Fruit fly (Drosophila melanogaster): Measurements from ENCODE around the gene CG32365.

CG32365 gene

DNA sequence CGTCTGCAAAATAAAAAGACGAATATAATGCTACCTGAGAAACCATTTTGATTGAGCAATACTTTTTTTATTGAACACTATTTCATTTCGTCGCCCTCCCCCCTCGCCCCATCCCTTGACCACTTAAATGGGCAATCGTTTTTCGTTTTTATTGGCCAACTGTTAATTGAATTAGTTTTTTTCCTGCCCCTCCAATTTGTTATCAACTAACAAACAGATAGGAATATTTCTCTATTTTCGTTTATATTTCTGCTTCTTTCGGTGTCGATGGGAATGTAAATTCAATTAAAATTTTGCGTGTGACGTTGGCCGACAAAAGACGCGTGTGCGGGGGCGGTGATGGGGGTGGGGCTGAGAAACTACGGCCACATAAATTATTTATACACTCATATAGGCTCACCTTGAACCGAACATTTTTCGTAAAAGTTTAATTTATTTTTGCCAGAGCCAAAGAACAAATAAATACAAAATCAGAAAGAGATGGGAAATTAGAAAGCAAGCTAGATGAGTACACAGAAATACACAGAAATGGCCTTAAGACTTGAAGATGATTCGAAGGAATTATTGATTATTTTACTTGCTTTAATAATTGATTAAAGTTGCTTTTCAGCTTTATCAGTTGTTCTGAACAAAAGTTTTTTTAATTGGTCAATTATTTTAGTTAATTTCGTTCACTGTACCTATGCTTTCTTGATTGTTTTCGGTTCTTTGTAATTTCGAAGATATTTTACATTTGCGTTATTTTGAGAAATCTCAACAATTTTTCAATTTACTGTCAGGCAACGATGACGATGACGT lies 8.0 kb upstream of the CG32365 start (continued):
- TF ChIP-seq PHDP (tag; optimal IDR thresholded peaks at IDR 0.05) (peak; percentile 52), dmrt11E (tag; optimal IDR thresholded peaks at IDR 0.05) (peak; percentile 25), ase (GFP tag; IDR thresholded peaks at IDR 0.05) (peak; percentile 63; the same call in 1 of the 3 replicates), Poxn (GFP tag; IDR thresholded peaks at IDR 0.05) (0 out of 2 replicates have a peak, but pooled peaks have one; percentile 24), gem (tag; optimal IDR thresholded peaks at IDR 0.05) (peak; percentile 82), CG17829 (tag; optimal IDR thresholded peaks at IDR 0.05) (peak; percentile 45), abd-A (tag; optimal IDR thresholded peaks at IDR 0.05) (peak; percentile 80), Oli (tag; optimal IDR thresholded peaks at IDR 0.05) (peak; percentile 45), gro (GFP tag; optimal IDR thresholded peaks at IDR 0.05) (peak; percentile 34), CG1792 (GFP tag; optimal IDR thresholded peaks at IDR 0.05) (no peak), CG3847 (GFP tag; IDR thresholded peaks at IDR 0.05) (peak; percentile 72), pfk (GFP tag; optimal IDR thresholded peaks at IDR 0.05) (no peak), Oaz (GFP tag; IDR thresholded peaks at IDR 0.05) (peak; percentile 51; the same call in 1 of the 2 replicates), CG10431 (GFP tag; optimal IDR thresholded peaks at IDR 0.05) (no peak), tin (GFP tag; optimal IDR thresholded peaks at IDR 0.05) (no peak), eyg (GFP tag; optimal IDR thresholded peaks at IDR 0.05) (no peak), CrebB (tag; optimal IDR thresholded peaks at IDR 0.05) (peak; percentile 1), sens-2 (GFP tag; IDR thresholded peaks at IDR 0.05) (peak; percentile 8; the same call in 1 of the 2 replicates), CG2199 (GFP tag; IDR thresholded peaks at IDR 0.05) (no peak), gt (GFP tag; IDR thresholded peaks at IDR 0.05) (no peak), H15 (GFP tag; IDR thresholded peaks at IDR 0.05) (no peak), Stat92E (GFP tag; optimal IDR thresholded peaks at IDR 0.05) (no peak), CG6689 (GFP tag; IDR thresholded peaks at IDR 0.05) (peak; percentile 73), sc (optimal IDR thresholded peaks at IDR 0.05) (no peak), sc (GFP tag; optimal IDR thresholded peaks at IDR 0.05) (no peak), CG14965 (GFP tag; optimal IDR thresholded peaks at IDR 0.05; ENCODE audit: borderline replicate concordance) (no peak), Lim3 (GFP tag; IDR thresholded peaks at IDR 0.05) (peak; percentile 47; the same call in 1 of the 2 replicates), CG1647 (GFP tag; optimal IDR thresholded peaks at IDR 0.05) (no peak), lmd (GFP tag; IDR thresholded peaks at IDR 0.05) (peak; percentile 75), slp2 (GFP tag; optimal IDR thresholded peaks at IDR 0.05) (peak; percentile 60), HLH54F (GFP tag; optimal IDR thresholded peaks at IDR 0.05) (peak; percentile 43), usp (GFP tag; optimal IDR thresholded peaks at IDR 0.05) (no peak), stwl (tag; optimal IDR thresholded peaks at IDR 0.05) (no peak), CG17802 (tag; optimal IDR thresholded peaks at IDR 0.05) (no peak), gcm2 (GFP tag; optimal IDR thresholded peaks at IDR 0.05) (no peak), ken (GFP tag; IDR thresholded peaks at IDR 0.05) (no peak), CG13775 (GFP tag; optimal IDR thresholded peaks at IDR 0.05) (peak; percentile 52), ap (GFP tag; IDR thresholded peaks at IDR 0.05) (peak; percentile 46), CG10462 (GFP tag; optimal IDR thresholded peaks at IDR 0.05) (peak; percentile 5), onecut (GFP tag; IDR thresholded peaks at IDR 0.05) (0 out of 2 replicates have a peak, but pooled peaks have one; percentile 8), zf30C (GFP tag; optimal IDR thresholded peaks at IDR 0.05) (no peak), Dbx (GFP tag; IDR thresholded peaks at IDR 0.05) (no peak), lab (GFP tag; optimal IDR thresholded peaks at IDR 0.05) (peak; percentile 48), CG10959 (GFP tag; IDR thresholded peaks at IDR 0.05) (no peak), pros (GFP tag; optimal IDR thresholded peaks at IDR 0.05) (no peak), CG4328 (GFP tag; optimal IDR thresholded peaks at IDR 0.05) (peak; percentile 23), CG4820 (GFP tag; optimal IDR thresholded peaks at IDR 0.05) (no peak), Dref (GFP tag; IDR thresholded peaks at IDR 0.05) (no peak), ab (GFP tag; optimal IDR thresholded peaks at IDR 0.05) (no peak), TFAM (GFP tag; optimal IDR thresholded peaks at IDR 0.05) (no peak)

Data from whole organism, embryonic.